Worm (Caenorhabditis elegans): Measurements from ENCODE around the gene citk-2.

The citk-2 gene

ce11 chrII:5039912-5040311, 40.6 kb downstream of the citk-2 start, which contains the start of gene golg-2:
Gene golg-2 (minus strand): TSS chrII:5040091.
- TF ChIP-seq K12H6.12 (tag; optimal IDR thresholded peaks at IDR 0.05), result no peak
- TF ChIP-seq F23B12.7 (tag; optimal IDR thresholded peaks at IDR 0.05; ENCODE audit: insufficient read depth), result peak; percentile 18

ce11 chrII:5040631-5041156, 41.4 kb downstream of the citk-2 start, which contains the start of gene F33G12.7:
Gene F33G12.7 (minus strand): TSS chrII:5040681.
- TF ChIP-seq lsl-1 (GFP tag; optimal IDR thresholded peaks at IDR 0.05) (peak; percentile 16), Y56A3A.18 (GFP tag; IDR thresholded peaks at IDR 0.05) (no peak)

ce11 chrII:5042381-5042930, 43.1 kb downstream of the citk-2 start:
- TF ChIP-seq C17E4.6 (GFP tag; IDR thresholded peaks at IDR 0.05), result no peak
- TF ChIP-seq F37B4.10 (GFP tag; IDR thresholded peaks at IDR 0.05), result no peak
- TF ChIP-seq akir-1 (GFP tag; optimal IDR thresholded peaks at IDR 0.05), result no peak
- no peak for TF ChIP-seq egrh-3 (GFP tag; IDR thresholded peaks at IDR 0.05)
- TF ChIP-seq rec-8 (tag; optimal IDR thresholded peaks at IDR 0.05), result no peak
- no peak for TF ChIP-seq K12H6.12 (tag; optimal IDR thresholded peaks at IDR 0.05)
- TF ChIP-seq nhr-120 (GFP tag; IDR thresholded peaks at IDR 0.05), result no peak
- no peak for TF ChIP-seq ceh-91 (GFP tag; IDR thresholded peaks at IDR 0.05)
- TF ChIP-seq Y67H2A.10 (GFP tag; conservative IDR thresholded peaks at IDR 0.05), result no peak
- TF ChIP-seq nhr-27 (tag; optimal IDR thresholded peaks at IDR 0.05), result no peak
- TF ChIP-seq die-1 (tag; optimal IDR thresholded peaks at IDR 0.05), result no peak
- TF ChIP-seq F52B5.7 (tag; optimal IDR thresholded peaks at IDR 0.05), result no peak
- TF ChIP-seq nfyb-1 (GFP tag; IDR thresholded peaks at IDR 0.05), result no peak

ce11 chrII:5046209-5047200, 47.2 kb downstream of the citk-2 start:
- TF ChIP-seq sptf-2 (GFP tag; optimal IDR thresholded peaks at IDR 0.05) (no peak), F55B11.4 (tag; optimal IDR thresholded peaks at IDR 0.05; ENCODE audit: borderline replicate concordance, insufficient read depth) (no peak)

- no peak for TF ChIP-seq ztf-28 (GFP tag; IDR thresholded peaks at IDR 0.05)
- no peak for TF ChIP-seq zfh-2 (GFP tag; conservative IDR thresholded peaks at IDR 0.05)
- no peak for TF ChIP-seq pha-4 (tag; optimal IDR thresholded peaks at IDR 0.05)
- TF ChIP-seq Y53F4B.3 (GFP tag; IDR thresholded peaks at IDR 0.05), result no peak
- TF ChIP-seq nhr-90 (tag; optimal IDR thresholded peaks at IDR 0.05), result no peak
- TF ChIP-seq Y53G8AR.9 (GFP tag; conservative IDR thresholded peaks at IDR 0.05), result no peak
- TF ChIP-seq lin-35 (GFP tag; optimal IDR thresholded peaks at IDR 0.05), result no peak
- no peak for TF ChIP-seq cebp-1 (GFP tag; IDR thresholded peaks at IDR 0.05)
- TF ChIP-seq cebp-1 (tag; optimal IDR thresholded peaks at IDR 0.05), result peak; percentile 19
- TF ChIP-seq akir-1 (GFP tag; optimal IDR thresholded peaks at IDR 0.05), result no peak
- TF ChIP-seq hmg-1.2 (GFP tag; IDR thresholded peaks at IDR 0.05), result peak; percentile 70; the same call in 1 of the 2 replicates
- TF ChIP-seq Y95B8A.8 (GFP tag; IDR thresholded peaks at IDR 0.05), result no peak
Observed at ce11 chrII:5047279-5047678, 48.0 kb downstream of the citk-2 start.

Measured in whole organism, young adult.